Worm (Caenorhabditis elegans): ENCODE results near the gene F53A2.3.

ce11 chrIII:13341275-13341626, 1.7 kb upstream of the F53A2.3 start, which contains the start of gene nud-1:
- TF ChIP-seq nhr-12 (tag; optimal IDR thresholded peaks at IDR 0.05) (no peak), tbx-8 (GFP tag; optimal IDR thresholded peaks at IDR 0.05) (no peak), unc-62 (GFP tag; optimal IDR thresholded peaks at IDR 0.05) (no peak)

Data from whole organism, mixed stage, embryonic.